Fruit fly (Drosophila melanogaster) whole organism, wandering third instar larva: ENCODE data around the gene CG5623.

Experiments used
- Abd-B ChIP-seq: fragments of >200 bp; optimal IDR thresholded peaks from 2 replicates; lab custom pipeline; 2017; ENCODE audit warnings: missing biosample characterization, missing genetic modification characterization
- CrebA ChIP-seq: fragments of 200-800 bp; sonication (Bioruptor generic); optimal IDR thresholded peaks from 2 replicates; lab custom pipeline; 2016; ENCODE audit warnings: missing biosample characterization, mild to moderate bottlenecking, missing genetic modification characterization, borderline replicate concordance
- Dfd ChIP-seq: fragments of >200 bp; optimal IDR thresholded peaks from 2 replicates; lab custom pipeline; 2017; ENCODE audit warnings: missing biosample characterization, missing genetic modification characterization
- Dif ChIP-seq: fragments of 200-275, 200-300 bp; sonication (Bioruptor generic); optimal IDR thresholded peaks from 2 replicates; lab custom pipeline; 2018; ENCODE audit warnings: missing biosample characterization, missing genetic modification characterization; ENCODE audit not compliant: partially characterized antibody
- HLH106 ChIP-seq: fragments of 200-800 bp; optimal IDR thresholded peaks from 3 replicates; lab custom pipeline; 2019; ENCODE audit warnings: missing biosample characterization, mild to moderate bottlenecking, missing genetic modification characterization, moderate library complexity
- Hnf4 ChIP-seq: fragments of 200-800 bp; sonication (Bioruptor generic); optimal IDR thresholded peaks from 2 replicates; lab custom pipeline; 2016; ENCODE audit warnings: missing biosample characterization, mild to moderate bottlenecking, missing genetic modification characterization
- Hr78 ChIP-seq: fragments of >200 bp; optimal IDR thresholded peaks from 2 replicates; lab custom pipeline; 2017; ENCODE audit warnings: missing biosample characterization, missing genetic modification characterization
- Hr83 ChIP-seq: fragments of 200-300 bp; sonication (Bioruptor generic); optimal IDR thresholded peaks from 2 replicates; lab custom pipeline; 2016; ENCODE audit warnings: missing biosample characterization, mild to moderate bottlenecking, missing genetic modification characterization, moderate library complexity; ENCODE audit not compliant: poor library complexity, severe bottlenecking
- Myc ChIP-seq: fragments of >200 bp; optimal IDR thresholded peaks from 2 replicates; lab custom pipeline; 2017
- Sp1 ChIP-seq: fragments of 200-800 bp; sonication (Bioruptor generic); optimal IDR thresholded peaks from 3 replicates; lab custom pipeline; 2019; ENCODE audit warnings: missing biosample characterization, mild to moderate bottlenecking, missing genetic modification characterization, moderate library complexity
- Vsx2 ChIP-seq: fragments of 200-300, 225-300 bp; sonication (Bioruptor generic); optimal IDR thresholded peaks from 2 replicates; lab custom pipeline; 2018; ENCODE audit warnings: missing biosample characterization, missing genetic modification characterization; ENCODE audit not compliant: partially characterized antibody
- br ChIP-seq: fragments of 200-800 bp; sonication (Bioruptor generic); optimal IDR thresholded peaks from 2 replicates; lab custom pipeline; 2016; ENCODE audit warnings: missing biosample characterization, missing genetic modification characterization
- brk ChIP-seq: fragments of 200-800 bp; sonication (Bioruptor generic); optimal IDR thresholded peaks from 2 replicates; lab custom pipeline; 2016; ENCODE audit warnings: missing biosample characterization, mild to moderate bottlenecking, missing genetic modification characterization
- dsf ChIP-seq: sonication (Bioruptor generic); optimal IDR thresholded peaks from 2 replicates; lab custom pipeline; 2016; ENCODE audit warnings: missing biosample characterization, missing genetic modification characterization, borderline replicate concordance
- ey ChIP-seq: fragments of 200-800 bp; sonication (Bioruptor generic); optimal IDR thresholded peaks from 2 replicates; lab custom pipeline; 2016; ENCODE audit warnings: missing biosample characterization, missing genetic modification characterization
- foxo ChIP-seq, 2 experiments: fragments of 200-800 bp; sonication (Bioruptor generic); optimal IDR thresholded peaks; 2 replicates in 1 of 2; 3 replicates in 1 of 2; lab custom pipeline; 2016 to 2017; ENCODE audit warnings: missing biosample characterization in 2 of 2, missing genetic modification characterization in 2 of 2
- fru ChIP-seq: fragments of 200-800 bp; sonication (Bioruptor generic); optimal IDR thresholded peaks from 3 replicates; lab custom pipeline; 2016; ENCODE audit warnings: missing biosample characterization, mild to moderate bottlenecking, missing genetic modification characterization
- h ChIP-seq: fragments of 200-800 bp; sonication (Bioruptor generic); optimal IDR thresholded peaks from 3 replicates; lab custom pipeline; 2016; ENCODE audit warnings: missing biosample characterization, mild to moderate bottlenecking, missing genetic modification characterization
- lola ChIP-seq: fragments of >200 bp; optimal IDR thresholded peaks from 2 replicates; lab custom pipeline; 2017; ENCODE audit warnings: missing biosample characterization, missing genetic modification characterization
- pan ChIP-seq: fragments of >200 bp; optimal IDR thresholded peaks from 2 replicates; lab custom pipeline; 2017
- psq ChIP-seq: fragments of 200-800 bp; sonication (Bioruptor generic); optimal IDR thresholded peaks from 3 replicates; lab custom pipeline; 2017; ENCODE audit warnings: missing biosample characterization, mild to moderate bottlenecking, missing genetic modification characterization, moderate library complexity
- rgr ChIP-seq: fragments of 200-800 bp; sonication (Bioruptor generic); optimal IDR thresholded peaks from 3 replicates; lab custom pipeline; 2016; ENCODE audit warnings: missing biosample characterization, mild to moderate bottlenecking, missing genetic modification characterization
- sage ChIP-seq: fragments of 200-800 bp; sonication (Bioruptor generic); optimal IDR thresholded peaks from 2 replicates; lab custom pipeline; 2016; ENCODE audit warnings: missing biosample characterization, mild to moderate bottlenecking, missing genetic modification characterization
- sv ChIP-seq: fragments of 200-800 bp; sonication (Bioruptor generic); optimal IDR thresholded peaks from 3 replicates; lab custom pipeline; 2016; ENCODE audit warnings: missing biosample characterization, missing genetic modification characterization
- tai ChIP-seq: sonication (Bioruptor generic); optimal IDR thresholded peaks from 2 replicates; lab custom pipeline; 2016; ENCODE audit warnings: missing biosample characterization, missing genetic modification characterization
- usp ChIP-seq: fragments of >200 bp; optimal IDR thresholded peaks from 2 replicates; lab custom pipeline; 2017; ENCODE audit warnings: missing biosample characterization, missing genetic modification characterization
- woc ChIP-seq: sonication (Bioruptor generic); optimal IDR thresholded peaks from 2 replicates; lab custom pipeline; 2016; ENCODE audit warnings: missing biosample characterization, mild to moderate bottlenecking, missing genetic modification characterization

The CG5623 gene

dm6 chr3R:15767338-15767737 is at the start of gene CG5623:
CG5623 (minus strand) TSS chr3R:15767438.
- TF ChIP-seq Hr78 (GFP tag; lab: Kevin White, UChicago) = no peak
- TF ChIP-seq Abd-B (GFP tag; lab: Kevin White, UChicago) = no peak
- no peak for TF ChIP-seq Myc (lab: Kevin White, UChicago)
- TF ChIP-seq brk = no peak

- TF ChIP-seq h (GFP tag; lab: Kevin White, UChicago) (peak; percentile 48), Dif (GFP tag; lab: Kevin White, UChicago) (no peak), foxo (GFP tag; optimal IDR thresholded peaks at IDR 0.05; lab: Kevin White, UChicago) (peak in 1 of 2 experiments; percentile 43), fru (GFP tag; lab: Kevin White, UChicago) (peak; percentile 21), ey (peak; percentile 7), sv (GFP tag; lab: Kevin White, UChicago) (no peak), CrebA (GFP tag; lab: Kevin White, UChicago) (no peak), Hnf4 (peak; percentile 7)
Observed at dm6 chr3R:15816276-15816675, 49.0 kb upstream of the CG5623 start.

- no peak for TF ChIP-seq lola (GFP tag; lab: Kevin White, UChicago)
- peak; percentile 60 for TF ChIP-seq Dfd (GFP tag; lab: Kevin White, UChicago)
Observed at dm6 chr3R:15814150-15814549, 46.9 kb upstream of the CG5623 start.

dm6 chr3R:15810369-15810768 is 43.1 kb upstream of the CG5623 start:
- TF ChIP-seq br (GFP tag; lab: Kevin White, UChicago) = no peak
- no peak for TF ChIP-seq psq (GFP tag; lab: Kevin White, UChicago)
- no peak for TF ChIP-seq Hr83 (GFP tag; lab: Kevin White, UChicago)
- TF ChIP-seq Sp1 (GFP tag; lab: Kevin White, UChicago) = no peak
- TF ChIP-seq pan = no peak
- TF ChIP-seq usp = no peak
- no peak for TF ChIP-seq Vsx2 (GFP tag; lab: Kevin White, UChicago)
- no peak for TF ChIP-seq rgr
- TF ChIP-seq CrebA (GFP tag; lab: Kevin White, UChicago) = no peak

dm6 chr3R:15807877-15808381 is 40.7 kb upstream of the CG5623 start:
- TF ChIP-seq psq (GFP tag; lab: Kevin White, UChicago) (peak; percentile 72), fru (GFP tag; lab: Kevin White, UChicago) (peak; percentile 86), pan (no peak)

- no peak for TF ChIP-seq ey
Observed at dm6 chr3R:15807306-15807705, 40.1 kb upstream of the CG5623 start.

- peak; percentile 8 for TF ChIP-seq HLH106 (tag; lab: Kevin White, UChicago)
- TF ChIP-seq Sp1 (GFP tag; lab: Kevin White, UChicago) = peak; percentile 12
- TF ChIP-seq sage (GFP tag; lab: Kevin White, UChicago) = no peak
- peak; percentile 63 for TF ChIP-seq woc (GFP tag; lab: Kevin White, UChicago)
- peak in 1 of 2 experiments; percentile 26 for TF ChIP-seq foxo (GFP tag; optimal IDR thresholded peaks at IDR 0.05; lab: Kevin White, UChicago)
- TF ChIP-seq brk = no peak
- peak; percentile 9 for TF ChIP-seq fru (GFP tag; lab: Kevin White, UChicago)
- no peak for TF ChIP-seq tai (GFP tag; lab: Kevin White, UChicago)
- TF ChIP-seq dsf (GFP tag; lab: Kevin White, UChicago) = no peak
- TF ChIP-seq Myc (lab: Kevin White, UChicago) = no peak
Observed at dm6 chr3R:15806341-15806740, 39.1 kb upstream of the CG5623 start.
